Worm (Caenorhabditis elegans) whole organism, young adult: ENCODE data around the gene T26A5.8.

Experiments
- B0261.1 ChIP-seq: sonication (generic microtip); optimal IDR thresholded peaks from 2 replicates; lab custom pipeline; 2016; ENCODE audit warnings: mild to moderate bottlenecking, missing genetic modification characterization, moderate library complexity, missing compliant biosample characterization
- C06A6.2 ChIP-seq: fragments of 200-800 bp; sonication (Bioruptor generic); conservative IDR thresholded peaks from 2 replicates; pipeline ENCODE4 v1.3.6; 2022; ENCODE audit warnings: missing genetic modification characterization, missing compliant biosample characterization
- D2030.7 ChIP-seq: fragments of 200-800 bp; sonication (Bioruptor generic); IDR thresholded peaks from 2 replicates; pipeline ENCODE4 v1.3.6; 2022; ENCODE audit warnings: missing genetic modification reagents, missing genetic modification characterization, missing compliant biosample characterization
- F10E7.11 ChIP-seq: sonication (generic microtip); optimal IDR thresholded peaks from 2 replicates; lab custom pipeline; 2017; ENCODE audit warnings: mild to moderate bottlenecking, missing genetic modification characterization, moderate library complexity, missing compliant biosample characterization
- F49E8.2 ChIP-seq: sonication (generic microtip); optimal IDR thresholded peaks from 3 replicates; lab custom pipeline; 2017; ENCODE audit warnings: missing genetic modification characterization, mild to moderate bottlenecking, missing compliant biosample characterization, antibody characterized with exemption, moderate library complexity; ENCODE audit not compliant: insufficient read depth
- F55B11.4 ChIP-seq: sonication (generic microtip); optimal IDR thresholded peaks from 2 replicates; lab custom pipeline; 2016; ENCODE audit warnings: missing compliant biosample characterization, missing genetic modification characterization, borderline replicate concordance; ENCODE audit not compliant: insufficient read depth
- F57A8.1 ChIP-seq: fragments of 200-800 bp; sonication (Bioruptor generic); optimal IDR thresholded peaks from 2 replicates; lab custom pipeline; 2018; ENCODE audit warnings: mild to moderate bottlenecking, missing genetic modification characterization, moderate library complexity, missing compliant biosample characterization
- K12H6.12 ChIP-seq: fragments of 200-800 bp; sonication (Bioruptor generic); optimal IDR thresholded peaks from 2 replicates; lab custom pipeline; 2018; ENCODE audit warnings: mild to moderate bottlenecking, missing genetic modification characterization, missing compliant biosample characterization
- Y95B8A.8 ChIP-seq: fragments of 200-800 bp; sonication (Bioruptor generic); IDR thresholded peaks from 2 replicates; pipeline ENCODE4 v1.3.6; 2022; ENCODE audit warnings: missing genetic modification reagents, missing genetic modification characterization, missing compliant biosample characterization
- aptf-3 ChIP-seq: fragments of 200-800 bp; sonication (Bioruptor generic); IDR thresholded peaks from 2 replicates; pipeline ENCODE4 v1.3.6; 2022; ENCODE audit warnings: missing genetic modification characterization, missing compliant biosample characterization
- ccch-3 ChIP-seq: fragments of 200-800 bp; sonication (Bioruptor generic); optimal IDR thresholded peaks from 2 replicates; lab custom pipeline; 2018; ENCODE audit warnings: mild to moderate bottlenecking, missing genetic modification characterization, missing compliant biosample characterization
- ceh-40 ChIP-seq: fragments of 200-800 bp; sonication (Bioruptor generic); IDR thresholded peaks from 2 replicates; pipeline ENCODE4 v1.3.6; 2022; ENCODE audit warnings: missing genetic modification characterization, missing compliant biosample characterization
- ceh-91 ChIP-seq: fragments of 200-800 bp; sonication (Bioruptor generic); IDR thresholded peaks from 2 replicates; pipeline ENCODE4 v1.3.6; 2022; ENCODE audit warnings: missing genetic modification reagents, missing genetic modification characterization, missing compliant biosample characterization
- chd-7 ChIP-seq: sonication (generic microtip); optimal IDR thresholded peaks from 2 replicates; lab custom pipeline; 2016; ENCODE audit warnings: mild to moderate bottlenecking, missing genetic modification characterization, moderate library complexity, missing compliant biosample characterization
- dpl-1 ChIP-seq: fragments of 150-350 bp; optimal IDR thresholded peaks from 2 replicates; lab custom pipeline; 2014; ENCODE audit warnings: missing biosample characterization, missing genetic modification reagents, missing genetic modification characterization
- efl-1 ChIP-seq: fragments of 150-350 bp; optimal IDR thresholded peaks from 2 replicates; lab custom pipeline; 2014; ENCODE audit warnings: missing biosample characterization, missing genetic modification reagents, missing genetic modification characterization
- lin-54 ChIP-seq: fragments of 200-800 bp; sonication (Bioruptor generic); optimal IDR thresholded peaks from 2 replicates; lab custom pipeline; 2018; ENCODE audit warnings: mild to moderate bottlenecking, missing genetic modification characterization, missing compliant biosample characterization
- lir-1 ChIP-seq: fragments of 200-800 bp; sonication (Bioruptor generic); conservative IDR thresholded peaks from 2 replicates; pipeline ENCODE4 v1.3.6; 2022; ENCODE audit warnings: missing genetic modification reagents, missing genetic modification characterization, missing compliant biosample characterization
- lsl-1 ChIP-seq: fragments of 200-800 bp; sonication (Bioruptor generic); optimal IDR thresholded peaks from 2 replicates; lab custom pipeline; 2018; ENCODE audit warnings: mild to moderate bottlenecking, missing genetic modification characterization, moderate library complexity, missing compliant biosample characterization
- madf-6 ChIP-seq: fragments of 200-800 bp; sonication (Bioruptor generic); IDR thresholded peaks from 2 replicates; pipeline ENCODE4 v1.3.6; 2022; ENCODE audit warnings: missing genetic modification reagents, missing genetic modification characterization, missing compliant biosample characterization
- mxl-1 ChIP-seq: sonication (generic microtip); optimal IDR thresholded peaks from 2 replicates; lab custom pipeline; 2016; ENCODE audit warnings: missing genetic modification characterization, missing compliant biosample characterization
- nhr-120 ChIP-seq: fragments of 200-800 bp; sonication (Bioruptor generic); IDR thresholded peaks from 2 replicates; pipeline ENCODE4 v1.3.6; 2022; ENCODE audit warnings: missing genetic modification characterization, missing compliant biosample characterization
- pha-4 ChIP-seq: fragments of 150-350 bp; sonication (generic microtip); optimal IDR thresholded peaks from 2 replicates; lab custom pipeline; 2014; ENCODE audit warnings: missing biosample characterization, missing genetic modification reagents, missing genetic modification characterization
- rec-8 ChIP-seq, 2 experiments: sonication (generic microtip); optimal IDR thresholded peaks; 2 replicates each; lab custom pipeline; 2016; ENCODE audit warnings: mild to moderate bottlenecking in 2 of 2, missing genetic modification characterization in 2 of 2, missing genetic modification reagents in 2 of 2, missing genotype in 2 of 2, missing biosample characterization in 1 of 2, missing compliant biosample characterization in 1 of 2, moderate library complexity in 1 of 2
- rpc-1 ChIP-seq, 2 experiments: fragments of 150-350 bp in 1 of 2; sonication (generic microtip) in 1 of 2; optimal IDR thresholded peaks; 2 replicates each; lab custom pipeline; 2014 to 2018; ENCODE audit warnings: missing biosample characterization in 1 of 2, missing genetic modification characterization in 1 of 2, missing genetic modification reagents in 1 of 2, missing genotype in 1 of 2
- sea-2 ChIP-seq: fragments of 200-800 bp; sonication (Bioruptor generic); IDR thresholded peaks from 2 replicates; pipeline ENCODE4 v1.3.6; 2022; ENCODE audit warnings: missing genetic modification characterization, missing compliant biosample characterization
- snpc-4 ChIP-seq, 5 experiments: fragments of 150-350 bp in 1 of 5; sonication (generic microtip) in 4 of 5; optimal IDR thresholded peaks; 2 replicates each; lab custom pipeline; 2014 to 2018; ENCODE audit warnings: missing genetic modification characterization in 5 of 5, missing biosample characterization in 3 of 5, antibody characterized with exemption in 2 of 5, mild to moderate bottlenecking in 2 of 5, missing compliant biosample characterization in 2 of 5, missing genotype in 2 of 5, moderate library complexity in 2 of 5, missing genetic modification reagents in 1 of 5
- tbx-9 ChIP-seq: sonication (generic microtip); optimal IDR thresholded peaks from 2 replicates; lab custom pipeline; 2016; ENCODE audit warnings: borderline replicate concordance, missing genetic modification characterization, inconsistent platforms, missing compliant biosample characterization
- unc-130 ChIP-seq: sonication (generic microtip); optimal IDR thresholded peaks from 2 replicates; lab custom pipeline; 2016; ENCODE audit warnings: missing genetic modification reagents, missing genetic modification characterization, missing compliant biosample characterization
- unc-62 ChIP-seq: fragments of 150-350 bp; optimal IDR thresholded peaks from 2 replicates; lab custom pipeline; 2014; ENCODE audit warnings: missing biosample characterization, missing genetic modification reagents, missing genetic modification characterization
- zfh-2 ChIP-seq: fragments of 200-800 bp; sonication (Bioruptor generic); conservative IDR thresholded peaks from 2 replicates; pipeline ENCODE4 v1.3.6; 2022; ENCODE audit warnings: missing genetic modification reagents, missing genetic modification characterization, missing compliant biosample characterization
- ztf-25 ChIP-seq: fragments of 200-800 bp; sonication (Bioruptor generic); IDR thresholded peaks from 2 replicates; pipeline ENCODE4 v1.3.6; 2022; ENCODE audit warnings: missing genetic modification reagents, missing genetic modification characterization, missing compliant biosample characterization
- ztf-28 ChIP-seq: fragments of 200-800 bp; sonication (Bioruptor generic); IDR thresholded peaks from 2 replicates; pipeline ENCODE4 v1.3.6; 2022; ENCODE audit warnings: missing genetic modification reagents, missing genetic modification characterization, missing compliant biosample characterization

T26A5.8 gene

DNA sequence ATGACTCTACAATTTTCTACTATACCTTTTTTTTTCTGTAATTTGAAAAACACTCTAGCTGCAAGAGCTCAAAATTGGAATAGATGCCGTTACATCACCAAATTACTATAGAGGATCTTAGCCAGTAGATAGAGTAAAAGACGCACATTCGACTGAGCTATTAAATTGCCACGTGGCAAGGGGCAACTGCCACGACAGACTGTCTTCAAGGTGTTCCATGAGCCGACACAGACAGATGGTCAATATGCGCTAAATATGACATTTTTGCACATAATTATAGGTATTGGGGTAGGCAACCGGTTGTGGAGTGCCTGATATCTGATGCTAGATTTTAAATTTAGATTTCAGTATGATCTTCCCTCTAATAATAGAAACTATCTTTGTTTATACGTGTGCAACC is 16.8 kb upstream of the T26A5.8 start:
- TF ChIP-seq aptf-3 (GFP tag; lab: Robert Waterston, UW) (no peak), pha-4 (tag; lab: Kevin White, UChicago) (no peak), F49E8.2 (tag; lab: Kevin White, UChicago) (no peak), zfh-2 (no peak), lin-54 (no peak), ceh-40 (GFP tag; lab: Robert Waterston, UW) (no peak), lir-1 (GFP tag; lab: Robert Waterston, UW) (no peak), F57A8.1 (GFP tag; lab: Kevin White, UChicago) (no peak), ztf-28 (GFP tag; lab: Robert Waterston, UW) (no peak), C06A6.2 (GFP tag; lab: Robert Waterston, UW) (no peak), B0261.1 (tag; lab: Kevin White, UChicago) (no peak), chd-7 (no peak), K12H6.12 (tag; lab: Kevin White, UChicago) (no peak), F55B11.4 (tag; lab: Kevin White, UChicago) (no peak)

DNA sequence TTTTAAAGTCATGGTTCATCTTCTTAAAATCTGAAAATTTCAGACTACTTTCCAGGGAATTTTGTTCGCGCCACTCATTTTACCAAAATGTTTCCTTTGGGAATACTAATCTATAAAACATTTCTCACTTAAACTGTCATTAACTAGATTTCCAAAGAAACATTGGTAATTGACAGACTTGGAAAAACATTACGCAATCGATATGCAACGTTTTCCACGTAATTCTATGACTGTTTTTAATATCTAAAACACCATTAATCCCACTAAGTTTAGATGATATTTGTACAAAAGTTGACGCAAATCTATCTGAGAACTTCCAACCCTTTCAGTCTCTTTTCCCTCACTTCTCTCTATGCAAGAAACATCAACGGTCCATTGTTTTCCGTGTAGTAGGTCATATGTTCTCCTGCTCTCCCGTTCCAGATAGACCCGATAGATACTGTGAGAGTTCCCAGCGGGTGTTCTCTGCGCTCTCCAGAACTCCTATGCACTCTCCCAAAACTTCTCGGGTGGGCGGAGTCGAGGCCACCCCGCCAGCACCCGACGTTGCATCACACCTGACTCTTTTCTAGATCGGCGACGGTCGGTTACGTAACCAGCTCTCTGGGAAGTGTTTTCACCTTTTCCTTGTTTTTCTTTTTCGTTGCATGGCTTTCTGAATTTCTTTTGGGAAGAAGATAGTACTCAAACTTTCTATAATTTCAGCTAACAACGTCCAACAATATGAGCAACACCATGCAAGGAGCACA is 15.8 kb upstream of the T26A5.8 start, which contains the start of gene zip-8:
Gene zip-8 (plus strand): TSS at position 700 of the 749 bp plus-strand sequence.
- TF ChIP-seq Y95B8A.8 (GFP tag; lab: Robert Waterston, UW): no peak

DNA sequence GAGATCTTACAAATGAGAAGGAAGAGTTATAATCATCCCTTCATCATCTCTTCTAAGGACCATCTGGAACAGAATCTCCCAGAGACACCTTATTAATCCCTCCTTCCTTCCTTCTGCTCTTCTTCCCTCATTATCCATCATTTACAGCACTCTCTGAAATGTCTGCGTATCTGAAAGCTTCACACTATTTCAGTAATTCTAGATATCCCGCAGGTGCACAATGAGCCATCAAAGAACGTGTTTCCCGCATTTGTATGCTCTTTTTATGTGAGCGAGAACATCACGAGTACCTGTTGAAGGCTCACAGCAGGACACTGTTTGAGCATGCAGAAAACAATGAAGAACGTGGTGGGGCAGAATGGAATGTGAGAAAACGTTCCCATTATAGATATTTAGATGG is 13.7 kb upstream of the T26A5.8 start:
- TF ChIP-seq madf-6 (GFP tag; lab: Robert Waterston, UW): no peak
- no peak for TF ChIP-seq ceh-91 (GFP tag; lab: Robert Waterston, UW)
- TF ChIP-seq unc-130 (GFP tag; lab: Kevin White, UChicago): no peak
- TF ChIP-seq C06A6.2 (GFP tag; lab: Robert Waterston, UW): no peak
- no peak for TF ChIP-seq ceh-40 (GFP tag; lab: Robert Waterston, UW)
- no peak for TF ChIP-seq lsl-1 (GFP tag; lab: Kevin White, UChicago)
- no peak for TF ChIP-seq D2030.7
- no peak for TF ChIP-seq mxl-1 (tag; lab: Kevin White, UChicago)
- TF ChIP-seq dpl-1 (GFP tag; lab: Kevin White, UChicago): no peak
- no peak for TF ChIP-seq efl-1 (GFP tag; lab: Kevin White, UChicago)
- no peak for TF ChIP-seq tbx-9 (tag; lab: Kevin White, UChicago)
- no peak for TF ChIP-seq F10E7.11 (tag; lab: Kevin White, UChicago)
- TF ChIP-seq ztf-25 (GFP tag; lab: Robert Waterston, UW): no peak
- no peak for TF ChIP-seq nhr-120 (GFP tag; lab: Robert Waterston, UW)
- TF ChIP-seq sea-2 (GFP tag; lab: Robert Waterston, UW): no peak
- no peak for TF ChIP-seq rec-8 (tag; optimal IDR thresholded peaks at IDR 0.05; lab: Kevin White, UChicago)
- TF ChIP-seq ccch-3 (GFP tag; lab: Kevin White, UChicago): no peak
- no peak for TF ChIP-seq rpc-1 (optimal IDR thresholded peaks at IDR 0.05; lab: Kevin White, UChicago)
- TF ChIP-seq rpc-1 (tag; optimal IDR thresholded peaks at IDR 0.05; lab: Kevin White, UChicago): no peak
- TF ChIP-seq unc-62 (GFP tag; lab: Kevin White, UChicago): no peak
- no peak for TF ChIP-seq snpc-4 (GFP tag; optimal IDR thresholded peaks at IDR 0.05; lab: Kevin White, UChicago)
- TF ChIP-seq snpc-4 (tag; optimal IDR thresholded peaks at IDR 0.05; lab: Kevin White, UChicago): no peak
